Fruit fly (Drosophila melanogaster) whole organism, embryonic: ENCODE results near the gene veli.

Experiments
- CG10321 ChIP-seq: fragments of 200-800 bp; sonication (Bioruptor generic); IDR thresholded peaks from 2 replicates; pipeline ENCODE4 v1.3.6; 2022; ENCODE audit warnings: missing biosample characterization, missing genetic modification characterization
- CG10565 ChIP-seq: fragments of 200-800 bp; sonication (Bioruptor generic); optimal IDR thresholded peaks from 3 replicates; lab custom pipeline; 2016; ENCODE audit warnings: missing biosample characterization, mild to moderate bottlenecking, missing genetic modification characterization
- CG13123 ChIP-seq: fragments of 200-800 bp; sonication (Bioruptor generic); optimal IDR thresholded peaks from 2 replicates; lab custom pipeline; 2016; ENCODE audit warnings: missing biosample characterization, missing genetic modification characterization
- CG1603 ChIP-seq: fragments of 200-800 bp; sonication (Bioruptor generic); optimal IDR thresholded peaks from 2 replicates; lab custom pipeline; 2019; ENCODE audit warnings: missing biosample characterization, mild to moderate bottlenecking, missing genetic modification characterization, moderate library complexity
- CG17359 ChIP-seq: fragments of 200-800 bp; sonication (Bioruptor generic); optimal IDR thresholded peaks from 3 replicates; lab custom pipeline; 2018; ENCODE audit warnings: missing biosample characterization, mild to moderate bottlenecking, missing genetic modification characterization, moderate library complexity
- CG31365 ChIP-seq: fragments of 200-800 bp; sonication (Bioruptor generic); optimal IDR thresholded peaks from 2 replicates; lab custom pipeline; 2018; ENCODE audit warnings: missing biosample characterization, mild to moderate bottlenecking, missing genetic modification characterization
- CG31441 ChIP-seq: fragments of 200-800 bp; sonication (Bioruptor generic); IDR thresholded peaks from 2 replicates; pipeline ENCODE4 v1.3.6; 2022; ENCODE audit warnings: missing biosample characterization, missing genetic modification characterization
- CG42726 ChIP-seq: fragments of 200-800 bp; sonication (Bioruptor generic); IDR thresholded peaks from 2 replicates; pipeline ENCODE4 v1.3.6; 2022; ENCODE audit warnings: missing biosample characterization, missing genetic modification characterization; ENCODE audit not compliant: partially characterized antibody
- CG4282 ChIP-seq: fragments of 200-800 bp; sonication (Bioruptor generic); optimal IDR thresholded peaks from 2 replicates; lab custom pipeline; 2016; ENCODE audit warnings: missing biosample characterization, missing genetic modification characterization
- CG4360 ChIP-seq: fragments of 200-800 bp; sonication (Bioruptor generic); IDR thresholded peaks from 2 replicates; pipeline ENCODE4 v1.3.6; 2022; ENCODE audit warnings: missing biosample characterization, missing genetic modification characterization
- CG6272 ChIP-seq: fragments of 200-800 bp; sonication (Bioruptor generic); IDR thresholded peaks from 2 replicates; pipeline ENCODE4 v1.3.6; 2022; ENCODE audit warnings: missing biosample characterization, missing genetic modification characterization
- CG8359 ChIP-seq: fragments of 200-800 bp; sonication (Bioruptor generic); optimal IDR thresholded peaks from 2 replicates; lab custom pipeline; 2017; ENCODE audit warnings: missing biosample characterization, mild to moderate bottlenecking, missing genetic modification characterization, borderline replicate concordance
- D ChIP-seq, 2 experiments: fragments of 200-800 bp in 1 of 2; fragments of >200 bp in 1 of 2; sonication (Bioruptor generic) in 1 of 2; optimal IDR thresholded peaks; 2 replicates in 1 of 2; 3 replicates in 1 of 2; lab custom pipeline; 2017; ENCODE audit warnings: mild to moderate bottlenecking in 1 of 2, missing biosample characterization in 1 of 2, missing genetic modification characterization in 1 of 2, missing genetic modification reagents in 1 of 2
- Dbx ChIP-seq: fragments of 200-800 bp; sonication (Bioruptor generic); IDR thresholded peaks from 3 replicates; pipeline ENCODE4 v1.3.6; 2022; ENCODE audit warnings: missing biosample characterization, missing genetic modification characterization
- Deaf1 ChIP-seq: fragments of 200-800 bp; optimal IDR thresholded peaks from 3 replicates; lab custom pipeline; 2019; ENCODE audit warnings: missing biosample characterization, mild to moderate bottlenecking, missing genetic modification characterization, moderate library complexity
- Drgx ChIP-seq: fragments of 200-800 bp; sonication (Bioruptor generic); IDR thresholded peaks from 2 replicates; pipeline ENCODE4 v1.3.6; 2022; ENCODE audit warnings: missing biosample characterization, missing genetic modification characterization
- Elba2 ChIP-seq: fragments of 200-800 bp; sonication (Bioruptor generic); optimal IDR thresholded peaks from 3 replicates; lab custom pipeline; 2016; ENCODE audit warnings: missing biosample characterization, missing genetic modification characterization
- Lhr ChIP-seq: fragments of 200-800 bp; sonication (Bioruptor generic); optimal IDR thresholded peaks from 3 replicates; lab custom pipeline; 2017; ENCODE audit warnings: mild to moderate bottlenecking, missing biosample characterization, missing genetic modification reagents, missing genetic modification characterization
- PHDP ChIP-seq: fragments of 200-800 bp; sonication (Bioruptor generic); optimal IDR thresholded peaks from 3 replicates; lab custom pipeline; 2018; ENCODE audit warnings: missing biosample characterization, mild to moderate bottlenecking, missing genetic modification characterization, moderate library complexity
- Rx ChIP-seq: fragments of 200-800 bp; sonication (Bioruptor generic); IDR thresholded peaks from 2 replicates; pipeline ENCODE4 v1.3.6; 2022; ENCODE audit warnings: missing biosample characterization, missing genetic modification characterization
- Sry-δ ChIP-seq: fragments of 200-800 bp; sonication (Bioruptor generic); optimal IDR thresholded peaks from 2 replicates; lab custom pipeline; 2016; ENCODE audit warnings: missing biosample characterization, missing genetic modification characterization
- Taf1 ChIP-seq: fragments of 200-800 bp; sonication (Bioruptor generic); IDR thresholded peaks from 2 replicates; pipeline ENCODE4 v1.3.6; 2022; ENCODE audit warnings: missing biosample characterization, missing genetic modification characterization
- Usf ChIP-seq: fragments of 200-800 bp; sonication (Bioruptor generic); optimal IDR thresholded peaks from 2 replicates; lab custom pipeline; 2017; ENCODE audit warnings: missing genotype, missing biosample characterization, missing genetic modification characterization
- bbx ChIP-seq: fragments of 200-800 bp; sonication (Bioruptor generic); IDR thresholded peaks from 2 replicates; pipeline ENCODE4 v1.3.6; 2022; ENCODE audit warnings: missing biosample characterization, missing genetic modification characterization; ENCODE audit not compliant: partially characterized antibody
- cad ChIP-seq: fragments of >200 bp; optimal IDR thresholded peaks from 2 replicates; lab custom pipeline; 2017; ENCODE audit warnings: missing biosample characterization, missing genetic modification characterization
- cg ChIP-seq: fragments of 200-800 bp; sonication (Bioruptor generic); optimal IDR thresholded peaks from 3 replicates; lab custom pipeline; 2019; ENCODE audit warnings: missing biosample characterization, mild to moderate bottlenecking, missing genetic modification characterization, moderate library complexity
- chinmo ChIP-seq: fragments of 200-800 bp; sonication (Bioruptor generic); IDR thresholded peaks from 4 replicates; pipeline ENCODE4 v1.3.6; 2022; ENCODE audit warnings: missing biosample characterization, missing genetic modification characterization; ENCODE audit not compliant: partially characterized antibody
- dysf ChIP-seq: fragments of 200-800 bp; sonication (Bioruptor generic); IDR thresholded peaks from 3 replicates; pipeline ENCODE4 v1.3.6; 2022; ENCODE audit warnings: missing biosample characterization, missing genetic modification characterization
- ewg ChIP-seq: fragments of 200-800 bp; sonication (Bioruptor generic); optimal IDR thresholded peaks from 3 replicates; lab custom pipeline; 2017; ENCODE audit warnings: mild to moderate bottlenecking, missing biosample characterization, missing genetic modification reagents, missing genetic modification characterization
- eyg ChIP-seq: fragments of 200-800 bp; sonication (Bioruptor generic); optimal IDR thresholded peaks from 3 replicates; lab custom pipeline; 2016; ENCODE audit warnings: missing biosample characterization, missing genetic modification characterization
- grau ChIP-seq: fragments of 200-800 bp; optimal IDR thresholded peaks from 3 replicates; lab custom pipeline; 2019; ENCODE audit warnings: missing biosample characterization, mild to moderate bottlenecking, missing genetic modification characterization, moderate library complexity
- hb ChIP-seq: fragments of 200-800 bp; sonication (Bioruptor generic); IDR thresholded peaks from 3 replicates; pipeline ENCODE4 v1.3.6; 2022; ENCODE audit warnings: missing biosample characterization, missing genetic modification characterization; ENCODE audit not compliant: partially characterized antibody
- her ChIP-seq: fragments of 200-800 bp; sonication (Bioruptor generic); optimal IDR thresholded peaks from 2 replicates; lab custom pipeline; 2016; ENCODE audit warnings: missing biosample characterization, missing genetic modification characterization
- hkb ChIP-seq, 2 experiments: fragments of 200-800 bp in 1 of 2; fragments of >200 bp in 1 of 2; sonication (Bioruptor generic) in 1 of 2; IDR thresholded peaks in 1 of 2; optimal IDR thresholded peaks in 1 of 2; 2 replicates each; pipeline versions ENCODE4 v1.3.6 to Lab custom; 2017 to 2022; ENCODE audit warnings: missing biosample characterization in 1 of 2, missing genetic modification characterization in 1 of 2
- hth ChIP-seq: fragments of >200 bp; optimal IDR thresholded peaks from 2 replicates; lab custom pipeline; 2017; ENCODE audit warnings: inconsistent platforms
- ind ChIP-seq: fragments of 200-800 bp; sonication (Bioruptor generic); optimal IDR thresholded peaks from 3 replicates; lab custom pipeline; 2016; ENCODE audit warnings: missing biosample characterization, missing genetic modification characterization
- lola ChIP-seq, 3 experiments: fragments of >200 bp in 2 of 3; fragments of 200-800 bp in 1 of 3; sonication (Bioruptor generic) in 1 of 3; optimal IDR thresholded peaks; 2 replicates each; lab custom pipeline; 2017 to 2019; ENCODE audit warnings: missing biosample characterization in 3 of 3, missing genetic modification characterization in 3 of 3, mild to moderate bottlenecking in 1 of 3, moderate library complexity in 1 of 3
- maf-S ChIP-seq: fragments of 200-800 bp; sonication (Bioruptor generic); optimal IDR thresholded peaks from 2 replicates; lab custom pipeline; 2016; ENCODE audit warnings: missing biosample characterization, missing genetic modification characterization
- nmo ChIP-seq: fragments of 200-800 bp; sonication (Bioruptor generic); optimal IDR thresholded peaks from 2 replicates; lab custom pipeline; 2018; ENCODE audit warnings: missing biosample characterization, mild to moderate bottlenecking, missing genetic modification characterization, moderate library complexity
- pfk ChIP-seq: fragments of 200-800 bp; sonication (Bioruptor generic); optimal IDR thresholded peaks from 2 replicates; lab custom pipeline; 2018; ENCODE audit warnings: missing biosample characterization, mild to moderate bottlenecking, missing genetic modification characterization, moderate library complexity
- phol ChIP-seq: fragments of 200-800 bp; sonication (Bioruptor generic); optimal IDR thresholded peaks from 3 replicates; lab custom pipeline; 2018; ENCODE audit warnings: missing biosample characterization, mild to moderate bottlenecking, missing genetic modification characterization, moderate library complexity
- schlank ChIP-seq: fragments of 200-800 bp; sonication (Bioruptor generic); optimal IDR thresholded peaks from 2 replicates; lab custom pipeline; 2018; ENCODE audit warnings: missing biosample characterization, mild to moderate bottlenecking, missing genetic modification characterization
- scrt ChIP-seq: fragments of 200-800 bp; sonication (Bioruptor generic); optimal IDR thresholded peaks from 2 replicates; lab custom pipeline; 2018; ENCODE audit warnings: missing biosample characterization, mild to moderate bottlenecking, missing genetic modification characterization, moderate library complexity
- sd ChIP-seq: fragments of 200-800 bp; sonication (Bioruptor generic); optimal IDR thresholded peaks from 3 replicates; lab custom pipeline; 2018; ENCODE audit warnings: missing biosample characterization, mild to moderate bottlenecking, missing genetic modification characterization, moderate library complexity
- seq ChIP-seq: fragments of 200-800 bp; sonication (Bioruptor generic); IDR thresholded peaks from 2 replicates; pipeline ENCODE4 v1.3.6; 2022; ENCODE audit warnings: missing biosample characterization, missing genetic modification characterization
- sob ChIP-seq: fragments of 200-800 bp; sonication (Bioruptor generic); IDR thresholded peaks from 2 replicates; pipeline ENCODE4 v1.3.6; 2022; ENCODE audit warnings: missing biosample characterization, missing genetic modification characterization
- stwl ChIP-seq: fragments of 200-800 bp; sonication (Bioruptor generic); optimal IDR thresholded peaks from 3 replicates; lab custom pipeline; 2018; ENCODE audit warnings: missing biosample characterization, mild to moderate bottlenecking, missing genetic modification characterization, moderate library complexity
- tna ChIP-seq: fragments of 200-800 bp; sonication (Bioruptor generic); IDR thresholded peaks from 2 replicates; pipeline ENCODE4 v1.3.6; 2022; ENCODE audit warnings: missing biosample characterization, missing genetic modification characterization; ENCODE audit not compliant: partially characterized antibody
- twi ChIP-seq: fragments of 200-800 bp; optimal IDR thresholded peaks from 2 replicates; lab custom pipeline; 2019; ENCODE audit warnings: missing biosample characterization, mild to moderate bottlenecking, missing genetic modification characterization, moderate library complexity
- zfh2 ChIP-seq: fragments of 200-800 bp; sonication (Bioruptor generic); optimal IDR thresholded peaks from 2 replicates; lab custom pipeline; 2016; ENCODE audit warnings: missing biosample characterization, missing genetic modification characterization

veli gene

DNA sequence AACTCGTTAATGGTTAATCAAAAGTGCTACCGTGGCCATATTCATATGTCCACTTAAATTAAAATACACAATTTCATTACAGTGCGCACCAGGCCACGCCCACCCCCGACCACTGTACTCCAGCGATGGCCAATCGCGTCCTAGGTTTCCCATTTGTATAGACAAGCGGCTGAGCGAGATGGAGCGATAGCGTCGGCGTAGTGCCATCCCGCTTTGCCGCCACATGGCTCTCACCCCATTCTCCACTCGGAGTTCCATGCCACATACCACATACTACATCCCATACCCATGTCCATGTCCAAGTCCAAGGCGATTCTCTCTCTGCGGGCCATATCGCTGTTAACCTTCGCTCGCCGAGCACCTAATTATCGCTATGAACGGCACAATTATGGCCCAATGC is 15.1 kb upstream of the veli start (continued):
- TF ChIP-seq tna (GFP tag; lab: Robert Waterston, UW) (no peak), hb (GFP tag; lab: Robert Waterston, UW) (no peak), Rx (GFP tag; lab: Robert Waterston, UW) (no peak), lola (GFP tag; optimal IDR thresholded peaks at IDR 0.05; lab: Kevin White, UChicago) (no peak), D (optimal IDR thresholded peaks at IDR 0.05; lab: Kevin White, UChicago) (no peak), D (GFP tag; optimal IDR thresholded peaks at IDR 0.05; lab: Kevin White, UChicago) (no peak), scrt (no peak), PHDP (tag; lab: Kevin White, UChicago) (no peak), stwl (tag; lab: Kevin White, UChicago) (no peak), CG4360 (GFP tag; lab: Robert Waterston, UW) (no peak), eyg (GFP tag; lab: Kevin White, UChicago) (no peak), cg (GFP tag; lab: Kevin White, UChicago) (peak; percentile 40), cad (no peak), CG6272 (GFP tag; lab: Robert Waterston, UW) (no peak), CG4282 (GFP tag; lab: Kevin White, UChicago) (no peak), nmo (no peak), chinmo (GFP tag; lab: Robert Waterston, UW) (no peak), zfh2 (GFP tag; lab: Kevin White, UChicago) (no peak), Taf1 (GFP tag; lab: Robert Waterston, UW) (no peak), ewg (GFP tag; lab: Kevin White, UChicago) (no peak), Elba2 (no peak), schlank (tag; lab: Kevin White, UChicago) (no peak), Sry-δ (GFP tag; lab: Kevin White, UChicago) (no peak), CG10565 (GFP tag; lab: Kevin White, UChicago) (no peak), sd (tag; lab: Kevin White, UChicago) (no peak), CG1603 (tag; lab: Kevin White, UChicago) (no peak), phol (tag; lab: Kevin White, UChicago) (no peak), hth (lab: Kevin White, UChicago) (no peak), grau (no peak), CG17359 (tag; lab: Kevin White, UChicago) (no peak), sob (GFP tag; lab: Robert Waterston, UW) (no peak), ind (GFP tag; lab: Kevin White, UChicago) (no peak), CG31441 (GFP tag; lab: Robert Waterston, UW) (no peak), her (no peak), CG8359 (GFP tag; lab: Kevin White, UChicago) (no peak), pfk (GFP tag; lab: Kevin White, UChicago) (no peak), CG31365 (tag; lab: Kevin White, UChicago) (no peak), CG13123 (no peak), seq (GFP tag; lab: Robert Waterston, UW) (peak; percentile 44; the same call in 1 of the 2 replicates), Drgx (GFP tag; lab: Robert Waterston, UW) (no peak), CG10321 (peak; percentile 98), hkb (optimal IDR thresholded peaks at IDR 0.05; lab: Kevin White, UChicago) (no peak), hkb (GFP tag; IDR thresholded peaks at IDR 0.05; lab: Robert Waterston, UW) (peak; percentile 24; the same call in 1 of the 2 replicates), Usf (GFP tag; lab: Kevin White, UChicago) (no peak), bbx (peak; percentile 41; the same call in 1 of the 2 replicates), dysf (GFP tag; lab: Robert Waterston, UW) (no peak; the same call in 2 of the 3 replicates), twi (tag; lab: Kevin White, UChicago) (peak; percentile 47), Deaf1 (no peak), Dbx (GFP tag; lab: Robert Waterston, UW) (no peak), maf-S (GFP tag; lab: Kevin White, UChicago) (no peak), Lhr (GFP tag; lab: Kevin White, UChicago) (no peak), CG42726 (GFP tag; lab: Robert Waterston, UW) (no peak)
